Worm (Caenorhabditis elegans) whole organism, L4 larva: ENCODE measurements around the gene C34B4.3.

Source experiments
- F10B5.3 ChIP-seq: sonication (generic microtip); optimal IDR thresholded peaks from 2 replicates; lab custom pipeline; 2016; ENCODE audit warnings: mild to moderate bottlenecking, missing genetic modification characterization, missing compliant biosample characterization
- T20F7.1 ChIP-seq: fragments of 200-800 bp; sonication (Bioruptor generic); optimal IDR thresholded peaks from 2 replicates; lab custom pipeline; 2018; ENCODE audit warnings: mild to moderate bottlenecking, missing genetic modification characterization, missing compliant biosample characterization
- aha-1 ChIP-seq: fragments of 150-350 bp; peaks from one replicate; lab custom pipeline; 2014; ENCODE audit warnings: missing biosample characterization, missing genetic modification characterization
- ceh-28 ChIP-seq: fragments of 150-350 bp; optimal IDR thresholded peaks from 2 replicates; lab custom pipeline; 2014; ENCODE audit warnings: missing biosample characterization, missing genetic modification reagents, missing genetic modification characterization
- ces-1 ChIP-seq: fragments of 150-350 bp; sonication (generic microtip); optimal IDR thresholded peaks from 4 replicates; lab custom pipeline; 2014; ENCODE audit warnings: missing biosample characterization, missing genetic modification reagents, missing genetic modification characterization
- daf-19 ChIP-seq: fragments of 200-800 bp; sonication (Bioruptor generic); conservative IDR thresholded peaks from 2 replicates; pipeline ENCODE4 v1.3.6; 2022; ENCODE audit warnings: missing genetic modification characterization, missing compliant biosample characterization
- lsy-2 ChIP-seq, 2 experiments: fragments of 150-350 bp in 1 of 2; sonication (generic microtip) in 1 of 2; optimal IDR thresholded peaks; 2 replicates each; lab custom pipeline; 2014 to 2017; ENCODE audit warnings: missing biosample characterization in 2 of 2, missing genetic modification characterization in 2 of 2
- mep-1 ChIP-seq: fragments of 150-350 bp; sonication (generic microtip); optimal IDR thresholded peaks from 3 replicates; lab custom pipeline; 2014; ENCODE audit warnings: missing biosample characterization, missing genetic modification characterization
- zip-11 ChIP-seq: fragments of 200-800 bp; sonication (Bioruptor generic); IDR thresholded peaks from 2 replicates; pipeline ENCODE4 v1.3.6; 2022; ENCODE audit warnings: missing genetic modification characterization, missing compliant biosample characterization

C34B4.3 gene

ce11 chrV:13020014-13020413 is 50.9 kb downstream of the C34B4.3 start:
- TF ChIP-seq ces-1 (GFP tag; lab: Kevin White, UChicago) (peak; percentile 86), T20F7.1 (GFP tag; lab: Kevin White, UChicago) (no peak), lsy-2 (tag; optimal IDR thresholded peaks at IDR 0.05; lab: Kevin White, UChicago) (no peak)

DNA sequence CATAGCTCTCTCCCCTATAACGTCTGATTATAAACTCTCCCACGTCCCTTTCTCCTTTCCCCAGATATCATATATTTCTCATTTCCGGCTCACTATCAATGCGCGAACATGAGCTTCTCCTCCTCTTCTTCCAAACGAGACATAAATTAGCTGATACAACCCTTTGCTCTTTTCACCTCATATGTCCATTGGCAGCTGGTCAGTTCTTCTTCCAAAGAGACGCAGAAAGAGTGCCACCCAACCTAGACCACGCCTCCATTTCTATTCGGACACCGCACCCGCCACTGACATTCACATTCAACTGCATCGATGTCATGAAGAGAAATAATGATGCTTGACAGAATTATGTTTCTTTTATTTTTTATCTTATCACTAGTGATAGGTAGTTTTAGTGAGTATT is 52.2 kb downstream of the C34B4.3 start, which contains the start of gene fmi-1:
TSS of gene fmi-1 (plus strand) at position 301 of the 400 bp plus-strand sequence.
- TF ChIP-seq aha-1 (tag; lab: Kevin White, UChicago) (peak; percentile 49), mep-1 (tag; lab: Kevin White, UChicago) (no peak), daf-19 (no peak), zip-11 (no peak), F10B5.3 (tag; lab: Kevin White, UChicago) (no peak)
- TF ChIP-seq, all 104 proteins: peak for 1

- no peak for TF ChIP-seq ceh-28 (tag; lab: Kevin White, UChicago)
- TF ChIP-seq aha-1 (tag; lab: Kevin White, UChicago): peak; percentile 65
Observed at ce11 chrV:13018233-13018632, 52.7 kb downstream of the C34B4.3 start.
